Worm (Caenorhabditis elegans): ENCODE data around the gene Y57A10C.9.

- no peak for TF ChIP-seq ama-1 (optimal IDR thresholded peaks at IDR 0.05)
- TF ChIP-seq F13C5.2 (tag; optimal IDR thresholded peaks at IDR 0.05), result no peak
- no peak for TF ChIP-seq pes-1 (GFP tag; IDR thresholded peaks at IDR 0.05)
- TF ChIP-seq B0310.2 (tag; optimal IDR thresholded peaks at IDR 0.05), result no peak
- TF ChIP-seq flt-1 (GFP tag; IDR thresholded peaks at IDR 0.05), result no peak
- TF ChIP-seq tbx-11 (GFP tag; IDR thresholded peaks at IDR 0.05), result no peak
- no peak for TF ChIP-seq hmbx-1 (tag; optimal IDR thresholded peaks at IDR 0.05)
Observed at ce11 chrII:12414805-12415204, 23.5 kb downstream of the Y57A10C.9 start, which contains the start of gene Y57A10C.11.

All from whole organism, early embryonic.